Fruit fly (Drosophila melanogaster): Measurements from ENCODE around the gene AANATL7.

DNA sequence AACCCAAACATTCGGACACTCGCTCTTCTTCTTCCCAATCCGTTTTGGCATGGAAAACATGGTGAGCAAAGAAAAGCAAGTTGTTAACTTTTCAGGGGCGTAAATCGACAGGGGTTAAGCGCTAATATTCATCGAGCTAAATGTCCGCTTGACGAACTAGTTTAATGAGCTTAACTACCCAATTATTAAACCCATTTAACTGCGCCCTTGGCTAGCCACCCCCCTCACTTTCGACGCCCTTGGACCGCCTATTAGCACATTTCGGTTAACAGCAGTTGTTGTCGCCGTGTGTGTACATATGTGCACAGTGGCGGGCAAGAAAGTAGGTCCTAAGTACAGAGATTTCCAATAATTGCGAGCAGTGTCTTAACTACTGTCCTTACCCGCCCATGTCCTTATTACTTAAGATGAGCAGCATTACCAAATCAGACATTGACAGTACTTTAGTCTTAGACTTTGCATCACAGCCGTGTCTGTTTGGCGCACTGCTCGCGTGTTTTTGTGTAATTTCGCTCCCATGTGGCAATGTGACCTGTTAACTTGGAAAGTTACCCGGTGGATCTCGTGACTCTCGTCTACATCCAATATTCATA is 8.8 kb downstream of the AANATL7 start:
- peak; percentile 75 for TF ChIP-seq Crg-1 (GFP tag; optimal IDR thresholded peaks at IDR 0.05)
- TF ChIP-seq Clk (GFP tag; optimal IDR thresholded peaks at IDR 0.05): peak; percentile 50
- TF ChIP-seq CG11617 (GFP tag; optimal IDR thresholded peaks at IDR 0.05): peak; percentile 54
- peak; percentile 35 for TF ChIP-seq cic (GFP tag; optimal IDR thresholded peaks at IDR 0.05)
- TF ChIP-seq CG33017 (tag; optimal IDR thresholded peaks at IDR 0.05): peak; percentile 88

Data from whole organism, adult.